Fruit fly (Drosophila melanogaster) whole organism, embryonic: Measurements from ENCODE around the gene Ir31a.

Source experiments
- Bdp1 ChIP-seq: fragments of 200-800 bp; sonication (Bioruptor generic); optimal IDR thresholded peaks from 3 replicates; lab custom pipeline; 2016; ENCODE audit warnings: missing biosample characterization, missing genetic modification characterization
- CG10209 ChIP-seq: fragments of 200-800 bp; sonication (Bioruptor generic); optimal IDR thresholded peaks from 3 replicates; lab custom pipeline; 2017; ENCODE audit warnings: missing biosample characterization, mild to moderate bottlenecking, missing genetic modification characterization, missing genetic modification reagents
- CG10366 ChIP-seq: fragments of 200-800 bp; sonication (Bioruptor generic); IDR thresholded peaks from 2 replicates; pipeline ENCODE4 v1.3.6; 2022; ENCODE audit warnings: missing biosample characterization, missing genetic modification characterization
- CG11456 ChIP-seq: fragments of 200-800 bp; sonication (Bioruptor generic); IDR thresholded peaks from 3 replicates; pipeline ENCODE4 v1.3.6; 2022; ENCODE audit warnings: missing biosample characterization, missing genetic modification characterization
- CG12155 ChIP-seq: fragments of 200-800 bp; sonication (Bioruptor generic); optimal IDR thresholded peaks from 3 replicates; lab custom pipeline; 2016; ENCODE audit warnings: missing biosample characterization, missing genetic modification characterization
- CG13424 ChIP-seq: fragments of 200-800 bp; sonication (Bioruptor generic); optimal IDR thresholded peaks from 2 replicates; lab custom pipeline; 2019; ENCODE audit warnings: missing biosample characterization, mild to moderate bottlenecking, missing genetic modification characterization, moderate library complexity
- CG15514 ChIP-seq: fragments of 200-800 bp; sonication (Bioruptor generic); optimal IDR thresholded peaks from 3 replicates; lab custom pipeline; 2017; ENCODE audit warnings: missing biosample characterization, missing genetic modification characterization, mild to moderate bottlenecking, moderate library complexity, missing genetic modification reagents
- CG17328 ChIP-seq: fragments of 200-800 bp; sonication (Bioruptor generic); IDR thresholded peaks from 2 replicates; pipeline ENCODE4 v1.3.6; 2022; ENCODE audit warnings: missing biosample characterization, missing genetic modification characterization
- CG18262 ChIP-seq: fragments of 200-800 bp; optimal IDR thresholded peaks from 3 replicates; lab custom pipeline; 2019; ENCODE audit warnings: missing biosample characterization, mild to moderate bottlenecking, missing genetic modification characterization, moderate library complexity
- CG18619 ChIP-seq: fragments of 200-800 bp; sonication (Bioruptor generic); optimal IDR thresholded peaks from 3 replicates; lab custom pipeline; 2017; ENCODE audit warnings: missing biosample characterization, mild to moderate bottlenecking, missing genetic modification characterization
- CG2202 ChIP-seq: fragments of 200-800 bp; sonication (Bioruptor generic); optimal IDR thresholded peaks from 2 replicates; lab custom pipeline; 2018; ENCODE audit warnings: missing biosample characterization, mild to moderate bottlenecking, missing genetic modification characterization
- CG2712 ChIP-seq: fragments of 200-800 bp; optimal IDR thresholded peaks from 3 replicates; lab custom pipeline; 2019; ENCODE audit warnings: missing biosample characterization, mild to moderate bottlenecking, missing genetic modification characterization, moderate library complexity
- CG2889 ChIP-seq: fragments of 200-800 bp; sonication (Bioruptor generic); IDR thresholded peaks from 3 replicates; pipeline ENCODE4 v1.3.6; 2022; ENCODE audit warnings: missing biosample characterization, missing genetic modification characterization
- CG3847 ChIP-seq: fragments of 200-800 bp; sonication (Bioruptor generic); IDR thresholded peaks from 2 replicates; pipeline ENCODE4 v1.3.6; 2022; ENCODE audit warnings: missing biosample characterization, missing genetic modification characterization
- CG4328 ChIP-seq: fragments of 200-800 bp; sonication (Bioruptor generic); optimal IDR thresholded peaks from 3 replicates; lab custom pipeline; 2017; ENCODE audit warnings: missing biosample characterization, missing genetic modification reagents, missing genetic modification characterization
- CG6854 ChIP-seq: fragments of 200-800 bp; sonication (Bioruptor generic); optimal IDR thresholded peaks from 3 replicates; lab custom pipeline; 2017; ENCODE audit warnings: missing biosample characterization, mild to moderate bottlenecking, missing genetic modification characterization
- CG7556 ChIP-seq: fragments of 200-800 bp; sonication (Bioruptor generic); optimal IDR thresholded peaks from 2 replicates; lab custom pipeline; 2017; ENCODE audit warnings: missing biosample characterization, mild to moderate bottlenecking, missing genetic modification characterization
- CG7928 ChIP-seq: fragments of 200-800 bp; sonication (Bioruptor generic); optimal IDR thresholded peaks from 2 replicates; lab custom pipeline; 2017; ENCODE audit warnings: missing biosample characterization, mild to moderate bottlenecking, missing genetic modification characterization
- CG7963 ChIP-seq: fragments of 200-800 bp; sonication (Bioruptor generic); IDR thresholded peaks from 3 replicates; pipeline ENCODE4 v1.3.6; 2022; ENCODE audit warnings: missing biosample characterization, missing genetic modification characterization; ENCODE audit not compliant: partially characterized antibody
- CG8089 ChIP-seq: fragments of 200-800 bp; sonication (Bioruptor generic); optimal IDR thresholded peaks from 3 replicates; lab custom pipeline; 2016; ENCODE audit warnings: missing biosample characterization, missing genetic modification characterization
- CG8924 ChIP-seq: fragments of 200-800 bp; optimal IDR thresholded peaks from 3 replicates; lab custom pipeline; 2019; ENCODE audit warnings: missing biosample characterization, mild to moderate bottlenecking, missing genetic modification characterization, moderate library complexity
- CG9797 ChIP-seq: fragments of 200-800 bp; sonication (Bioruptor generic); optimal IDR thresholded peaks from 3 replicates; lab custom pipeline; 2018; ENCODE audit warnings: missing biosample characterization, mild to moderate bottlenecking, missing genetic modification characterization
- Camta ChIP-seq: fragments of 200-800 bp; sonication (Bioruptor generic); optimal IDR thresholded peaks from 2 replicates; lab custom pipeline; 2016; ENCODE audit warnings: missing biosample characterization, missing genetic modification characterization
- Deaf1 ChIP-seq: fragments of 200-800 bp; optimal IDR thresholded peaks from 3 replicates; lab custom pipeline; 2019; ENCODE audit warnings: missing biosample characterization, mild to moderate bottlenecking, missing genetic modification characterization, moderate library complexity
- Dek ChIP-seq: fragments of 200-800 bp; sonication (Bioruptor generic); optimal IDR thresholded peaks from 3 replicates; lab custom pipeline; 2019; ENCODE audit warnings: missing biosample characterization, mild to moderate bottlenecking, missing genetic modification characterization, moderate library complexity
- Dfd ChIP-seq, 2 experiments: fragments of >200 bp; optimal IDR thresholded peaks; 2 replicates each; lab custom pipeline; 2017; ENCODE audit warnings: missing biosample characterization in 2 of 2, missing genetic modification characterization in 2 of 2
- HLH4C ChIP-seq: fragments of 200-800 bp; sonication (Bioruptor generic); IDR thresholded peaks from 3 replicates; pipeline ENCODE4 v1.3.6; 2022; ENCODE audit warnings: missing biosample characterization, missing genetic modification characterization; ENCODE audit not compliant: partially characterized antibody
- Hmr ChIP-seq: fragments of 200-800 bp; sonication (Bioruptor generic); optimal IDR thresholded peaks from 3 replicates; lab custom pipeline; 2017; ENCODE audit warnings: mild to moderate bottlenecking, missing biosample characterization, missing genetic modification reagents, missing genetic modification characterization
- NC2α ChIP-seq: fragments of 200-800 bp; sonication (Bioruptor generic); optimal IDR thresholded peaks from 2 replicates; lab custom pipeline; 2016; ENCODE audit warnings: missing biosample characterization, missing genetic modification characterization
- Oli ChIP-seq: fragments of 200-800 bp; sonication (Bioruptor generic); optimal IDR thresholded peaks from 2 replicates; lab custom pipeline; 2018; ENCODE audit warnings: missing biosample characterization, mild to moderate bottlenecking, missing genetic modification characterization, moderate library complexity
- Scr ChIP-seq: fragments of 200-800 bp; sonication (Bioruptor generic); IDR thresholded peaks from 2 replicates; pipeline ENCODE4 v1.3.6; 2022; ENCODE audit warnings: missing biosample characterization, missing genetic modification characterization; ENCODE audit not compliant: partially characterized antibody
- Trl ChIP-seq, 3 experiments: fragments of >200 bp in 2 of 3; fragments of 200-800 bp in 1 of 3; sonication (Bioruptor generic) in 1 of 3; optimal IDR thresholded peaks; 2 replicates in 1 of 3; 3 replicates in 2 of 3; lab custom pipeline; 2016 to 2017; ENCODE audit warnings: missing biosample characterization in 1 of 3, missing genetic modification characterization in 1 of 3
- ara ChIP-seq: fragments of 200-800 bp; sonication (Bioruptor generic); IDR thresholded peaks from 2 replicates; pipeline ENCODE4 v1.3.6; 2022; ENCODE audit warnings: missing biosample characterization, missing genetic modification characterization
- br ChIP-seq: fragments of >200 bp; optimal IDR thresholded peaks from 2 replicates; lab custom pipeline; 2017
- chinmo ChIP-seq: fragments of 200-800 bp; sonication (Bioruptor generic); IDR thresholded peaks from 4 replicates; pipeline ENCODE4 v1.3.6; 2022; ENCODE audit warnings: missing biosample characterization, missing genetic modification characterization; ENCODE audit not compliant: partially characterized antibody
- croc ChIP-seq: fragments of 200-800 bp; sonication (Bioruptor generic); conservative IDR thresholded peaks from 3 replicates; pipeline ENCODE4 v1.3.6; 2022; ENCODE audit warnings: missing biosample characterization, missing genetic modification characterization
- dysf ChIP-seq: fragments of 200-800 bp; sonication (Bioruptor generic); IDR thresholded peaks from 3 replicates; pipeline ENCODE4 v1.3.6; 2022; ENCODE audit warnings: missing biosample characterization, missing genetic modification characterization
- ems ChIP-seq: fragments of 200-800 bp; sonication (Bioruptor generic); optimal IDR thresholded peaks from 3 replicates; lab custom pipeline; 2016; ENCODE audit warnings: missing biosample characterization, missing genetic modification characterization
- fu2 ChIP-seq: fragments of 200-800 bp; sonication (Bioruptor generic); optimal IDR thresholded peaks from 2 replicates; lab custom pipeline; 2016; ENCODE audit warnings: missing biosample characterization, missing genetic modification characterization
- gcm2 ChIP-seq: fragments of 200-800 bp; sonication (Bioruptor generic); optimal IDR thresholded peaks from 2 replicates; lab custom pipeline; 2016; ENCODE audit warnings: missing biosample characterization, missing genetic modification characterization
- gem ChIP-seq: fragments of 200-800 bp; sonication (Bioruptor generic); optimal IDR thresholded peaks from 2 replicates; lab custom pipeline; 2019; ENCODE audit warnings: missing biosample characterization, mild to moderate bottlenecking, missing genetic modification characterization, moderate library complexity
- hbn ChIP-seq: fragments of 200-800 bp; sonication (Bioruptor generic); IDR thresholded peaks from 2 replicates; pipeline ENCODE4 v1.3.6; 2022; ENCODE audit warnings: missing biosample characterization, missing genetic modification characterization; ENCODE audit not compliant: partially characterized antibody
- jumu ChIP-seq: fragments of 200-800 bp; sonication (Bioruptor generic); optimal IDR thresholded peaks from 3 replicates; lab custom pipeline; 2016; ENCODE audit warnings: missing biosample characterization, missing genetic modification characterization
- lilli ChIP-seq: fragments of 200-800 bp; sonication (Bioruptor generic); optimal IDR thresholded peaks from 3 replicates; lab custom pipeline; 2016; ENCODE audit warnings: missing biosample characterization, missing genetic modification characterization
- mirr ChIP-seq: fragments of 200-800 bp; sonication (Bioruptor generic); optimal IDR thresholded peaks from 3 replicates; lab custom pipeline; 2018; ENCODE audit warnings: missing biosample characterization, mild to moderate bottlenecking, missing genetic modification characterization
- peb ChIP-seq: fragments of 200-800 bp; sonication (Bioruptor generic); IDR thresholded peaks from 2 replicates; pipeline ENCODE4 v1.3.6; 2022; ENCODE audit warnings: missing biosample characterization, missing genetic modification characterization
- pita ChIP-seq: fragments of 200-800 bp; sonication (Bioruptor generic); optimal IDR thresholded peaks from 2 replicates; lab custom pipeline; 2017; ENCODE audit warnings: missing biosample characterization, mild to moderate bottlenecking, missing genetic modification characterization
- slou ChIP-seq: fragments of 200-800 bp; sonication (Bioruptor generic); optimal IDR thresholded peaks from 3 replicates; lab custom pipeline; 2016; ENCODE audit warnings: missing biosample characterization, missing genetic modification characterization
- sob ChIP-seq: fragments of 200-800 bp; sonication (Bioruptor generic); IDR thresholded peaks from 2 replicates; pipeline ENCODE4 v1.3.6; 2022; ENCODE audit warnings: missing biosample characterization, missing genetic modification characterization
- vnd ChIP-seq: fragments of 200-800 bp; sonication (Bioruptor generic); IDR thresholded peaks from 3 replicates; pipeline ENCODE4 v1.3.6; 2022; ENCODE audit warnings: missing biosample characterization, missing genetic modification characterization; ENCODE audit not compliant: partially characterized antibody

The Ir31a gene

DNA sequence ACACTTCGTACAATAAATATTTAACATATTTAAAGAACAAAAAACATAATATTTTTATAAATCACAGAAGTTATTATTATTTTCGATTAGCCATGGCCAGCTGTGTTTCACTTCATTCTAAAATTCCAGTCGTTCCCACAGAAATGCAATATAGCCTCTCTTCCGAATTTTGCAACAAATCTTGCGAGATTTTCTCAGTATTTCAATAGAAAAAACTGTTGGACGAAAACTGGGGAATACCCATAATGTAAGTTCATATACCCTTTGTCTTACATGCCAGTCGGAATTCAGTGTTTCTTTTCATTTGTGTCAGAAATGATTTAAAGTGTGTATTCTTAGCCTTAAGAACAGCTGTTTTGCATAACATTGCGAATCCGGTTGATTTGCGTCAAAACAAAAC is 48.9 kb upstream of the Ir31a start, which contains the start of the genes CtsL4 and ClpP (continued):
- TF ChIP-seq fu2 (GFP tag; lab: Kevin White, UChicago) (peak; percentile 8), vnd (GFP tag; lab: Robert Waterston, UW) (no peak), CG15514 (GFP tag; lab: Kevin White, UChicago) (peak; percentile 53), CG18262 (tag; lab: Kevin White, UChicago) (peak; percentile 57), CG2712 (tag; lab: Kevin White, UChicago) (peak; percentile 55), dysf (GFP tag; lab: Robert Waterston, UW) (peak; percentile 50; the same call in 2 of the 3 replicates), CG7963 (GFP tag; lab: Robert Waterston, UW) (no peak), Scr (0 out of 2 replicates have a peak, but pooled peaks have one; percentile 23), HLH4C (no peak), slou (GFP tag; lab: Kevin White, UChicago) (no peak), ara (GFP tag; lab: Robert Waterston, UW) (no peak), gcm2 (GFP tag; lab: Kevin White, UChicago) (no peak), CG10366 (GFP tag; lab: Robert Waterston, UW) (peak; percentile 38; the same call in 1 of the 2 replicates), gem (tag; lab: Kevin White, UChicago) (no peak), CG13424 (tag; lab: Kevin White, UChicago) (peak; percentile 50), CG18619 (GFP tag; lab: Kevin White, UChicago) (no peak), CG9797 (GFP tag; lab: Kevin White, UChicago) (peak; percentile 1), Dfd (GFP tag; optimal IDR thresholded peaks at IDR 0.05; lab: Kevin White, UChicago) (no peak), CG6854 (no peak), pita (GFP tag; lab: Kevin White, UChicago) (no peak), Camta (GFP tag; lab: Kevin White, UChicago) (peak; percentile 4), Bdp1 (GFP tag; lab: Kevin White, UChicago) (no peak), croc (no peak; the same call in 2 of the 3 replicates), CG10209 (GFP tag; lab: Kevin White, UChicago) (peak; percentile 24), sob (GFP tag; lab: Robert Waterston, UW) (no peak), jumu (no peak), ems (GFP tag; lab: Kevin White, UChicago) (no peak), CG2202 (tag; lab: Kevin White, UChicago) (no peak), hbn (GFP tag; lab: Robert Waterston, UW) (no peak), CG7556 (GFP tag; lab: Kevin White, UChicago) (no peak), mirr (GFP tag; lab: Kevin White, UChicago) (no peak), Deaf1 (tag; lab: Kevin White, UChicago) (no peak), CG4328 (GFP tag; lab: Kevin White, UChicago) (no peak), chinmo (GFP tag; lab: Robert Waterston, UW) (no peak), Dek (peak; percentile 33), CG11456 (peak; percentile 35; the same call in 1 of the 3 replicates), lilli (GFP tag; lab: Kevin White, UChicago) (peak; percentile 60), CG7928 (GFP tag; lab: Kevin White, UChicago) (no peak), CG2889 (no peak), CG8924 (tag; lab: Kevin White, UChicago) (peak; percentile 59), CG3847 (GFP tag; lab: Robert Waterston, UW) (peak; percentile 36; the same call in 1 of the 2 replicates), br (lab: Kevin White, UChicago) (no peak), CG12155 (peak; percentile 32), Trl (optimal IDR thresholded peaks at IDR 0.05; lab: Kevin White, UChicago) (no peak), Trl (GFP tag; optimal IDR thresholded peaks at IDR 0.05; lab: Kevin White, UChicago) (peak; percentile 8), CG17328 (GFP tag; lab: Robert Waterston, UW) (0 out of 2 replicates have a peak, but pooled peaks have one; percentile 27), Oli (tag; lab: Kevin White, UChicago) (peak; percentile 45), Hmr (no peak), NC2α (GFP tag; lab: Kevin White, UChicago) (no peak), peb (GFP tag; lab: Robert Waterston, UW) (no peak), CG8089 (GFP tag; lab: Kevin White, UChicago) (peak; percentile 17)
